Worm (Caenorhabditis elegans): ENCODE results near the gene ZK370.6.

ce11 chrIII:8775953-8776352 is 32.3 kb upstream of the ZK370.6 start, which contains the start of gene snap-29:
- TF ChIP-seq dpl-1 (GFP tag; optimal IDR thresholded peaks at IDR 0.05) (no peak), nhr-27 (tag; optimal IDR thresholded peaks at IDR 0.05) (no peak), ama-1 (optimal IDR thresholded peaks at IDR 0.05) (no peak), ama-1 (GFP tag; optimal IDR thresholded peaks at IDR 0.05) (no peak), attf-6 (GFP tag; IDR thresholded peaks at IDR 0.05) (no peak), lsl-1 (GFP tag; optimal IDR thresholded peaks at IDR 0.05) (no peak), dpff-1 (tag; optimal IDR thresholded peaks at IDR 0.05) (no peak), Y79H2A.3 (GFP tag; conservative IDR thresholded peaks at IDR 0.05) (no peak), madf-3 (GFP tag; IDR thresholded peaks at IDR 0.05) (no peak), madf-8 (GFP tag; conservative IDR thresholded peaks at IDR 0.05) (no peak), Y56A3A.18 (GFP tag; IDR thresholded peaks at IDR 0.05) (no peak), unc-62 (GFP tag; optimal IDR thresholded peaks at IDR 0.05) (no peak), snpc-4 (GFP tag; optimal IDR thresholded peaks at IDR 0.05) (no peak), snpc-4 (tag; optimal IDR thresholded peaks at IDR 0.05) (no peak), efl-1 (GFP tag; optimal IDR thresholded peaks at IDR 0.05) (no peak)

Measured in whole organism, young adult.